Worm (Caenorhabditis elegans) whole organism, L4 larva: ENCODE results near the gene spig-9.

Source experiments
- F26F4.8 ChIP-seq: fragments of 200-800 bp; sonication (Bioruptor generic); conservative IDR thresholded peaks from 2 replicates; pipeline ENCODE4 v1.3.6; 2022; ENCODE audit warnings: missing genetic modification characterization, missing compliant biosample characterization
- F37D6.2 ChIP-seq: sonication (generic microtip); optimal IDR thresholded peaks from 2 replicates; lab custom pipeline; 2016; ENCODE audit warnings: mild to moderate bottlenecking, missing genetic modification characterization, missing compliant biosample characterization
- F49E8.2 ChIP-seq: sonication (generic microtip); optimal IDR thresholded peaks from 2 replicates; lab custom pipeline; 2016; ENCODE audit warnings: missing compliant biosample characterization, mild to moderate bottlenecking, missing genetic modification characterization, borderline replicate concordance
- T20F7.1 ChIP-seq: fragments of 200-800 bp; sonication (Bioruptor generic); optimal IDR thresholded peaks from 2 replicates; lab custom pipeline; 2018; ENCODE audit warnings: mild to moderate bottlenecking, missing genetic modification characterization, missing compliant biosample characterization
- Y48G9A.11 ChIP-seq: fragments of 200-800 bp; sonication (Bioruptor generic); IDR thresholded peaks from 2 replicates; pipeline ENCODE4 v1.3.6; 2022; ENCODE audit warnings: missing genetic modification reagents, missing genetic modification characterization, missing compliant biosample characterization
- aly-2 ChIP-seq: sonication (generic microtip); optimal IDR thresholded peaks from 2 replicates; lab custom pipeline; 2018; ENCODE audit warnings: missing biosample characterization, missing genetic modification characterization
- ama-1 ChIP-seq: fragments of 150-350 bp; optimal IDR thresholded peaks from 2 replicates; lab custom pipeline; 2014; ENCODE audit warnings: inconsistent platforms, mixed read lengths
- arid-1 ChIP-seq: fragments of 200-800 bp; sonication (Bioruptor generic); conservative IDR thresholded peaks from 2 replicates; pipeline ENCODE4 v1.3.6; 2022; ENCODE audit warnings: missing genetic modification reagents, missing genetic modification characterization, missing compliant biosample characterization
- attf-4 ChIP-seq: sonication (generic microtip); optimal IDR thresholded peaks from 3 replicates; lab custom pipeline; 2017; ENCODE audit warnings: missing biosample characterization, missing genetic modification characterization
- ceh-28 ChIP-seq: fragments of 150-350 bp; optimal IDR thresholded peaks from 2 replicates; lab custom pipeline; 2014; ENCODE audit warnings: missing biosample characterization, missing genetic modification reagents, missing genetic modification characterization
- ceh-32 ChIP-seq: sonication (generic microtip); optimal IDR thresholded peaks from 2 replicates; lab custom pipeline; 2016; ENCODE audit warnings: mild to moderate bottlenecking, missing genetic modification characterization, missing compliant biosample characterization; ENCODE audit not compliant: poor library complexity
- ceh-82 ChIP-seq: sonication (generic microtip); optimal IDR thresholded peaks from 2 replicates; lab custom pipeline; 2017; ENCODE audit warnings: missing biosample characterization, missing genetic modification characterization
- cey-2 ChIP-seq: sonication (generic microtip); optimal IDR thresholded peaks from 3 replicates; lab custom pipeline; 2017; ENCODE audit warnings: missing genetic modification characterization, mild to moderate bottlenecking, missing compliant biosample characterization, antibody characterized with exemption, borderline replicate concordance; ENCODE audit not compliant: insufficient read depth
- ctbp-1 ChIP-seq: fragments of 200-800 bp; sonication (Bioruptor generic); IDR thresholded peaks from 2 replicates; pipeline ENCODE4 v1.3.6; 2022; ENCODE audit warnings: missing genetic modification reagents, missing genetic modification characterization, missing compliant biosample characterization
- daf-19 ChIP-seq: fragments of 200-800 bp; sonication (Bioruptor generic); conservative IDR thresholded peaks from 2 replicates; pipeline ENCODE4 v1.3.6; 2022; ENCODE audit warnings: missing genetic modification characterization, missing compliant biosample characterization
- daf-8 ChIP-seq: fragments of 200-800 bp; sonication (Bioruptor generic); IDR thresholded peaks from 2 replicates; pipeline ENCODE4 v1.3.6; 2022; ENCODE audit warnings: missing genetic modification characterization, missing compliant biosample characterization
- dmd-8 ChIP-seq: fragments of 200-800 bp; sonication (Bioruptor generic); IDR thresholded peaks from 2 replicates; pipeline ENCODE4 v1.3.6; 2022; ENCODE audit warnings: missing genetic modification characterization, missing compliant biosample characterization
- dve-1 ChIP-seq: sonication (generic microtip); optimal IDR thresholded peaks from 2 replicates; lab custom pipeline; 2017; ENCODE audit warnings: antibody characterized with exemption, mild to moderate bottlenecking, missing genetic modification characterization, missing compliant biosample characterization; ENCODE audit not compliant: insufficient read depth
- egl-43 ChIP-seq: fragments of 200-800 bp; sonication (Bioruptor generic); IDR thresholded peaks from 2 replicates; pipeline ENCODE4 v1.3.6; 2022; ENCODE audit warnings: missing genetic modification reagents, missing genetic modification characterization, missing compliant biosample characterization
- fos-1 ChIP-seq: fragments of 150-350 bp; optimal IDR thresholded peaks from 2 replicates; lab custom pipeline; 2014; ENCODE audit warnings: missing biosample characterization, missing genetic modification characterization
- hif-1 ChIP-seq, 2 experiments: sonication (generic microtip); optimal IDR thresholded peaks; 2 replicates each; lab custom pipeline; 2016 to 2017; ENCODE audit warnings: missing compliant biosample characterization in 2 of 2, missing genetic modification characterization in 2 of 2, missing genetic modification reagents in 2 of 2, missing genotype in 2 of 2, mild to moderate bottlenecking in 1 of 2
- hlh-11 ChIP-seq: fragments of 200-800 bp; sonication (Bioruptor generic); optimal IDR thresholded peaks from 2 replicates; lab custom pipeline; 2018; ENCODE audit warnings: mild to moderate bottlenecking, missing genetic modification characterization, missing compliant biosample characterization
- hlh-30 ChIP-seq: sonication (generic microtip); optimal IDR thresholded peaks from 2 replicates; lab custom pipeline; 2017; ENCODE audit warnings: antibody characterized with exemption, mild to moderate bottlenecking, missing genetic modification characterization, missing compliant biosample characterization; ENCODE audit not compliant: insufficient read depth
- hmg-1.1 ChIP-seq: fragments of 200-800 bp; sonication (Bioruptor generic); IDR thresholded peaks from 2 replicates; pipeline ENCODE4 v1.3.6; 2022; ENCODE audit warnings: missing genetic modification reagents, missing genetic modification characterization, missing compliant biosample characterization
- jun-1 ChIP-seq: fragments of 150-350 bp; optimal IDR thresholded peaks from 2 replicates; lab custom pipeline; 2014; ENCODE audit warnings: missing biosample characterization, missing genetic modification reagents, missing genetic modification characterization
- lin-13 ChIP-seq: fragments of 150-350 bp; optimal IDR thresholded peaks from 2 replicates; lab custom pipeline; 2014; ENCODE audit warnings: missing biosample characterization, missing genetic modification reagents, missing genetic modification characterization
- lin-15B ChIP-seq: fragments of 150-350 bp; sonication (generic microtip); optimal IDR thresholded peaks from 3 replicates; lab custom pipeline; 2014; ENCODE audit warnings: missing biosample characterization, missing genetic modification characterization
- lin-39 ChIP-seq: fragments of 150-350 bp; optimal IDR thresholded peaks from 2 replicates; lab custom pipeline; 2014; ENCODE audit warnings: missing biosample characterization, missing genetic modification reagents, missing genetic modification characterization
- lir-3 ChIP-seq: sonication (generic microtip); optimal IDR thresholded peaks from 2 replicates; lab custom pipeline; 2016; ENCODE audit warnings: mild to moderate bottlenecking, missing genetic modification characterization, missing compliant biosample characterization
- madf-9 ChIP-seq: fragments of 200-800 bp; sonication (Bioruptor generic); conservative IDR thresholded peaks from 2 replicates; pipeline ENCODE4 v1.3.6; 2022; ENCODE audit warnings: missing genetic modification reagents, missing genetic modification characterization, missing compliant biosample characterization
- mdl-1 ChIP-seq, 2 experiments: fragments of 150-350 bp in 1 of 2; sonication (generic microtip) in 1 of 2; optimal IDR thresholded peaks; 2 replicates each; lab custom pipeline; 2014 to 2017; ENCODE audit warnings: missing biosample characterization in 2 of 2, missing genetic modification characterization in 2 of 2
- mep-1 ChIP-seq: fragments of 150-350 bp; sonication (generic microtip); optimal IDR thresholded peaks from 3 replicates; lab custom pipeline; 2014; ENCODE audit warnings: missing biosample characterization, missing genetic modification characterization
- mes-2 ChIP-seq: sonication (generic microtip); optimal IDR thresholded peaks from 2 replicates; lab custom pipeline; 2016; ENCODE audit warnings: missing genotype, mild to moderate bottlenecking, missing genetic modification characterization, missing compliant biosample characterization; ENCODE audit not compliant: poor library complexity, severe bottlenecking
- nhr-11 ChIP-seq: fragments of 150-350 bp; optimal IDR thresholded peaks from 2 replicates; lab custom pipeline; 2014; ENCODE audit warnings: missing biosample characterization, missing genetic modification characterization
- nhr-237 ChIP-seq: sonication (generic microtip); optimal IDR thresholded peaks from 2 replicates; lab custom pipeline; 2017; ENCODE audit warnings: missing biosample characterization, missing genetic modification characterization
- nhr-28 ChIP-seq: fragments of 150-350 bp; optimal IDR thresholded peaks from 2 replicates; lab custom pipeline; 2014; ENCODE audit warnings: missing biosample characterization, missing genetic modification characterization
- nhr-41 ChIP-seq: fragments of 200-800 bp; sonication (Bioruptor generic); IDR thresholded peaks from 2 replicates; pipeline ENCODE4 v1.3.6; 2022; ENCODE audit warnings: missing genetic modification reagents, missing genetic modification characterization, missing compliant biosample characterization
- nhr-76 ChIP-seq: fragments of 150-350 bp; optimal IDR thresholded peaks from 2 replicates; lab custom pipeline; 2014; ENCODE audit warnings: missing biosample characterization, missing genetic modification characterization
- php-3 ChIP-seq: fragments of 200-800 bp; sonication (Bioruptor generic); IDR thresholded peaks from 2 replicates; pipeline ENCODE4 v1.3.6; 2022; ENCODE audit warnings: missing genetic modification reagents, missing genetic modification characterization, missing compliant biosample characterization
- rbr-2 ChIP-seq: sonication (generic microtip); optimal IDR thresholded peaks from 2 replicates; lab custom pipeline; 2016; ENCODE audit warnings: missing genotype, missing genetic modification characterization, missing compliant biosample characterization
- set-16 ChIP-seq: fragments of 200-800 bp; sonication (Bioruptor generic); IDR thresholded peaks from 2 replicates; pipeline ENCODE4 v1.3.6; 2022; ENCODE audit warnings: missing genetic modification reagents, missing genetic modification characterization, missing compliant biosample characterization
- spr-3 ChIP-seq: fragments of 200-800 bp; sonication (Bioruptor generic); optimal IDR thresholded peaks from 2 replicates; lab custom pipeline; 2018; ENCODE audit warnings: mild to moderate bottlenecking, missing genetic modification characterization, missing compliant biosample characterization
- unc-62 ChIP-seq, 3 experiments: fragments of 150-350 bp in 1 of 3; sonication (generic microtip); optimal IDR thresholded peaks in 2 of 3; peaks in 1 of 3; 1 replicate in 1 of 3; 2 replicates in 2 of 3; lab custom pipeline; 2014 to 2017; ENCODE audit warnings: missing biosample characterization in 3 of 3, missing genetic modification characterization in 3 of 3, missing genetic modification reagents in 3 of 3, missing genotype in 1 of 3
- zag-1 ChIP-seq: fragments of 150-350 bp; optimal IDR thresholded peaks from 2 replicates; lab custom pipeline; 2014; ENCODE audit warnings: missing biosample characterization, missing genetic modification characterization
- zfp-2 ChIP-seq: sonication (generic microtip); optimal IDR thresholded peaks from 2 replicates; lab custom pipeline; 2016; ENCODE audit warnings: mild to moderate bottlenecking, missing genetic modification characterization, missing compliant biosample characterization
- zip-2 ChIP-seq: fragments of 150-350 bp; optimal IDR thresholded peaks from 2 replicates; lab custom pipeline; 2014; ENCODE audit warnings: missing biosample characterization, missing genetic modification characterization

The spig-9 gene

ce11 chrV:13566967-13567366 lies 44.7 kb downstream of the spig-9 start (continued):
- TF ChIP-seq cey-2 (no peak), nhr-41 (GFP tag; lab: Robert Waterston, UW) (no peak), unc-62 (GFP tag; optimal IDR thresholded peaks at IDR 0.05 in 1 of 2; lab: Kevin White, UChicago) (peak in 1 of 2 experiments; percentile 22), unc-62 (tag; optimal IDR thresholded peaks at IDR 0.05; lab: Kevin White, UChicago) (no peak), mes-2 (tag; lab: Kevin White, UChicago) (peak; percentile 45), mdl-1 (tag; optimal IDR thresholded peaks at IDR 0.05; lab: Kevin White, UChicago) (no peak), ceh-32 (no peak), egl-43 (GFP tag; lab: Robert Waterston, UW) (no peak), set-16 (GFP tag; lab: Robert Waterston, UW) (no peak), nhr-11 (tag; lab: Kevin White, UChicago) (no peak), F26F4.8 (GFP tag; lab: Robert Waterston, UW) (no peak; the same call in 1 of the 2 replicates), mep-1 (tag; lab: Kevin White, UChicago) (no peak), hlh-11 (tag; lab: Kevin White, UChicago) (peak; percentile 30), daf-19 (GFP tag; lab: Robert Waterston, UW) (no peak), php-3 (GFP tag; lab: Robert Waterston, UW) (0 out of 2 replicates have a peak, but pooled peaks have one; percentile 32), Y48G9A.11 (GFP tag; lab: Robert Waterston, UW) (no peak), nhr-237 (tag; lab: Kevin White, UChicago) (no peak), dve-1 (tag; lab: Kevin White, UChicago) (peak; percentile 36)

- no peak for TF ChIP-seq lir-3 (tag; lab: Kevin White, UChicago)
- 0 out of 2 replicates have a peak, but pooled peaks have one; percentile 58 for TF ChIP-seq Y48G9A.11 (GFP tag; lab: Robert Waterston, UW)
Observed at ce11 chrV:13565781-13566180, 45.9 kb downstream of the spig-9 start, which contains the start of gene slrp-1. Gene slrp-1 (plus strand): TSS chrV:13565863.

ce11 chrV:13565197-13565596 lies 46.5 kb downstream of the spig-9 start:
- TF ChIP-seq lin-15B (peak; percentile 47), ceh-32 (no peak), hif-1 (tag; optimal IDR thresholded peaks at IDR 0.05; lab: Kevin White, UChicago) (peak; percentile 10 to 72), T20F7.1 (GFP tag; lab: Kevin White, UChicago) (peak; percentile 83), nhr-41 (GFP tag; lab: Robert Waterston, UW) (peak; percentile 80; the same call in 1 of the 2 replicates), ceh-82 (no peak), lin-13 (GFP tag; lab: Kevin White, UChicago) (peak; percentile 29), arid-1 (GFP tag; lab: Robert Waterston, UW) (peak; percentile 66), lin-39 (no peak), mdl-1 (tag; optimal IDR thresholded peaks at IDR 0.05; lab: Kevin White, UChicago) (peak in 1 of 2 experiments; percentile 72), rbr-2 (peak; percentile 78), daf-8 (no peak), dmd-8 (GFP tag; lab: Robert Waterston, UW) (no peak), ceh-28 (no peak), zip-2 (no peak), F49E8.2 (no peak), hlh-30 (tag; lab: Kevin White, UChicago) (peak; percentile 99), spr-3 (GFP tag; lab: Kevin White, UChicago) (peak; percentile 8), F37D6.2 (tag; lab: Kevin White, UChicago) (no peak), fos-1 (tag; lab: Kevin White, UChicago) (no peak), nhr-11 (tag; lab: Kevin White, UChicago) (peak; percentile 90), madf-9 (GFP tag; lab: Robert Waterston, UW) (no peak), jun-1 (tag; lab: Kevin White, UChicago) (peak; percentile 17), aly-2 (no peak), nhr-76 (tag; lab: Kevin White, UChicago) (peak; percentile 70), Y48G9A.11 (GFP tag; lab: Robert Waterston, UW) (no peak; the same call in 1 of the 2 replicates), attf-4 (no peak), ctbp-1 (GFP tag; lab: Robert Waterston, UW) (0 out of 2 replicates have a peak, but pooled peaks have one; percentile 48), ama-1 (lab: Kevin White, UChicago) (peak; percentile 83), nhr-28 (tag; lab: Kevin White, UChicago) (peak; percentile 95), hmg-1.1 (GFP tag; lab: Robert Waterston, UW) (peak; percentile 77), zag-1 (tag; lab: Kevin White, UChicago) (no peak), zfp-2 (tag; lab: Kevin White, UChicago) (no peak)
